Worm (Caenorhabditis elegans) whole organism, mixed stage, embryonic: Measurements from ENCODE around the gene E01G4.3.

Source experiments
- M03D4.4 ChIP-seq: sonication (generic microtip); optimal IDR thresholded peaks from 2 replicates; lab custom pipeline; 2017; ENCODE audit warnings: mild to moderate bottlenecking, missing genetic modification characterization, missing compliant biosample characterization
- bed-3 ChIP-seq: fragments of 200-800 bp; sonication (Bioruptor generic); optimal IDR thresholded peaks from 3 replicates; lab custom pipeline; 2018; ENCODE audit warnings: mild to moderate bottlenecking, missing genetic modification characterization, moderate library complexity, missing compliant biosample characterization
- ceh-39 ChIP-seq: fragments of 150-350 bp; optimal IDR thresholded peaks from 2 replicates; lab custom pipeline; 2014; ENCODE audit warnings: missing biosample characterization, missing genetic modification characterization
- ceh-43 ChIP-seq: fragments of 200-800 bp; sonication (Bioruptor generic); optimal IDR thresholded peaks from 2 replicates; lab custom pipeline; 2018; ENCODE audit warnings: mild to moderate bottlenecking, missing genetic modification characterization, moderate library complexity, missing compliant biosample characterization
- cnd-1 ChIP-seq: fragments of 200-800 bp; sonication (Bioruptor generic); optimal IDR thresholded peaks from 2 replicates; lab custom pipeline; 2018; ENCODE audit warnings: mild to moderate bottlenecking, missing genetic modification characterization, missing compliant biosample characterization
- drap-1 ChIP-seq: fragments of 200-800 bp; sonication (Bioruptor generic); optimal IDR thresholded peaks from 3 replicates; lab custom pipeline; 2018; ENCODE audit warnings: mild to moderate bottlenecking, missing genetic modification characterization, missing compliant biosample characterization
- elt-1 ChIP-seq: sonication (generic microtip); optimal IDR thresholded peaks from 2 replicates; lab custom pipeline; 2017; ENCODE audit warnings: missing genetic modification characterization, mild to moderate bottlenecking, missing compliant biosample characterization, antibody characterized with exemption, moderate library complexity, borderline replicate concordance; ENCODE audit not compliant: insufficient read depth
- elt-3 ChIP-seq: fragments of 150-350 bp; optimal IDR thresholded peaks from 2 replicates; lab custom pipeline; 2014; ENCODE audit warnings: missing biosample characterization, missing genetic modification characterization
- flh-1 ChIP-seq: fragments of 200-800 bp; sonication (Bioruptor generic); optimal IDR thresholded peaks from 2 replicates; lab custom pipeline; 2018; ENCODE audit warnings: mild to moderate bottlenecking, missing genetic modification characterization, moderate library complexity, missing compliant biosample characterization
- ham-2 ChIP-seq: fragments of 200-800 bp; sonication (Bioruptor generic); optimal IDR thresholded peaks from 2 replicates; lab custom pipeline; 2018; ENCODE audit warnings: mild to moderate bottlenecking, missing genetic modification characterization, missing compliant biosample characterization
- hlh-1 ChIP-seq: fragments of 150-350 bp; optimal IDR thresholded peaks from 2 replicates; lab custom pipeline; 2014; ENCODE audit warnings: missing biosample characterization, missing genetic modification reagents, missing genetic modification characterization
- lin-13 ChIP-seq: fragments of 150-350 bp; optimal IDR thresholded peaks from 2 replicates; lab custom pipeline; 2014; ENCODE audit warnings: missing biosample characterization, missing genetic modification characterization
- lin-32 ChIP-seq: fragments of 200-800 bp; sonication (Bioruptor generic); optimal IDR thresholded peaks from 2 replicates; lab custom pipeline; 2018; ENCODE audit warnings: mild to moderate bottlenecking, missing genetic modification characterization, missing compliant biosample characterization
- lsy-2 ChIP-seq: fragments of 150-350 bp; optimal IDR thresholded peaks from 2 replicates; lab custom pipeline; 2014; ENCODE audit warnings: missing biosample characterization, missing genetic modification characterization
- mab-5 ChIP-seq: fragments of 150-350 bp; optimal IDR thresholded peaks from 2 replicates; lab custom pipeline; 2014; ENCODE audit warnings: missing biosample characterization, missing genetic modification characterization
- nhr-12 ChIP-seq: fragments of 150-350 bp; optimal IDR thresholded peaks from 2 replicates; lab custom pipeline; 2014; ENCODE audit warnings: missing biosample characterization, missing genetic modification characterization
- nhr-2 ChIP-seq: fragments of 150-350 bp; optimal IDR thresholded peaks from 2 replicates; lab custom pipeline; 2014; ENCODE audit warnings: missing biosample characterization, missing genetic modification characterization
- nhr-237 ChIP-seq: fragments of 150-350 bp; optimal IDR thresholded peaks from 2 replicates; lab custom pipeline; 2014; ENCODE audit warnings: missing biosample characterization, missing genetic modification characterization
- pha-4 ChIP-seq: fragments of 150-350 bp; optimal IDR thresholded peaks from 2 replicates; lab custom pipeline; 2018; ENCODE audit warnings: missing biosample characterization, missing genetic modification reagents, missing genetic modification characterization
- sem-2 ChIP-seq: fragments of 200-800 bp; sonication (Bioruptor generic); optimal IDR thresholded peaks from 2 replicates; lab custom pipeline; 2018; ENCODE audit warnings: mild to moderate bottlenecking, missing genetic modification characterization, missing compliant biosample characterization
- tbx-8 ChIP-seq: fragments of 200-800 bp; sonication (Bioruptor generic); optimal IDR thresholded peaks from 2 replicates; lab custom pipeline; 2018; ENCODE audit warnings: mild to moderate bottlenecking, missing genetic modification characterization, moderate library complexity, missing compliant biosample characterization
- unc-39 ChIP-seq: fragments of 150-350 bp; optimal IDR thresholded peaks from 2 replicates; lab custom pipeline; 2014; ENCODE audit warnings: missing biosample characterization, missing genetic modification characterization
- zip-8 ChIP-seq: fragments of 150-350 bp; optimal IDR thresholded peaks from 2 replicates; lab custom pipeline; 2014; ENCODE audit warnings: missing biosample characterization, missing genetic modification characterization
- ztf-11 ChIP-seq: fragments of 150-350 bp; optimal IDR thresholded peaks from 2 replicates; lab custom pipeline; 2014; ENCODE audit warnings: missing biosample characterization, missing genetic modification characterization

The E01G4.3 gene

ce11 chrII:13416552-13416951 is 52.9 kb downstream of the E01G4.3 start:
- no peak for TF ChIP-seq flh-1 (GFP tag; lab: Kevin White, UChicago)
- TF ChIP-seq nhr-237 (tag; lab: Kevin White, UChicago) = no peak
- no peak for TF ChIP-seq tbx-8
- TF ChIP-seq bed-3 (GFP tag; lab: Kevin White, UChicago) = no peak

ce11 chrII:13414554-13415057 is 54.8 kb downstream of the E01G4.3 start, which contains the start of gene Y48E1C.1:
Gene Y48E1C.1, plus strand, starts transcription at chrII:13415007.
- TF ChIP-seq ztf-11 (no peak), cnd-1 (no peak), lin-32 (no peak)

DNA sequence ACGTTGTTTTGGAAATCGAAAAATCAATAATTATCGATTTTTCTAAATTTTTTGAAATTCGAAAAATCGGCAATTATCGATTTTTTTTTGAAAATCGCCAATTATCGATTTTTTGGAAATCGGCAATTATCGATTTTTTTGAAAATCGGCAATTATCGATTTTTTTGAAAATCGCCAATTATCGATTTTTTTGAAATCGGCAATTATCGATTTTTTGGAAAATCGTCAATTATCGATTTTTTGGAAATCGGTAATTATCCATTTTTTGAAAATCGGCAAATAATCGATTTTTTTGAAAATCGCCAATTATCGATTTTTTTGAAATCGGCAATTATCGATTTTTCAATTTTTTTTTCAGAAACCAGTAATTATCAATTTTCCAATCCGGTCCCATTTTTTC is 55.3 kb downstream of the E01G4.3 start:
- TF ChIP-seq mab-5 (tag; lab: Kevin White, UChicago) = no peak
- no peak for TF ChIP-seq zip-8 (tag; lab: Kevin White, UChicago)
- TF ChIP-seq lin-32 = no peak
- no peak for TF ChIP-seq lsy-2 (tag; lab: Kevin White, UChicago)
- TF ChIP-seq ceh-39 (tag; lab: Kevin White, UChicago) = peak; percentile 14
- TF ChIP-seq nhr-2 (tag; lab: Kevin White, UChicago) = no peak
- TF ChIP-seq unc-39 (tag; lab: Kevin White, UChicago) = no peak
- TF ChIP-seq flh-1 (GFP tag; lab: Kevin White, UChicago) = no peak
- peak; percentile 90 for TF ChIP-seq ceh-43 (GFP tag; lab: Kevin White, UChicago)
- no peak for TF ChIP-seq cnd-1

DNA sequence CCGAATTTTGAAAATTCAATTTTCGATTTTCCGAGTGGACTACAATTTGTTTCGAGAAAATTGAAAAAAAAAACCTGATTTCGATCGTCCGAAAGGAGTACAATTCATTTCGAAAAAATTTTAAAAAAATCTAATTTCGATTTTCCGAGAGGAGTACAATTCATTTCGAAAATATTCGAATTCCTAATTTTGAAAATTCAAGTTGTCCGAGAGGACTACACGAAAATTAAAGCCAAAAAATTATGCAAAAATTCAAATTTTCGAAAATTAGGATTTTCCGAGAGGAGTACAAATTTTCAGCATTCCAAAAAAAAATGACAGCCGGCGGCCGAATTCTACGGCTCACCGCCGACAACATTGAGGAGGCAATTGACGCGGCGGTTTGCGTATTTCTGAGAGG is 57.1 kb downstream of the E01G4.3 start, which contains the start of gene Y48C3A.18:
Gene Y48C3A.18, plus strand, starts transcription at position 301 of the 400 bp plus-strand sequence.
- TF ChIP-seq elt-3 (tag; lab: Kevin White, UChicago) (no peak), mab-5 (tag; lab: Kevin White, UChicago) (no peak), hlh-1 (tag; lab: Kevin White, UChicago) (no peak), zip-8 (tag; lab: Kevin White, UChicago) (no peak), elt-1 (tag; lab: Kevin White, UChicago) (no peak), pha-4 (tag; lab: Kevin White, UChicago) (no peak), tbx-8 (no peak), sem-2 (no peak), nhr-2 (tag; lab: Kevin White, UChicago) (no peak), lsy-2 (tag; lab: Kevin White, UChicago) (no peak), nhr-12 (tag; lab: Kevin White, UChicago) (no peak), lin-13 (tag; lab: Kevin White, UChicago) (no peak), nhr-237 (tag; lab: Kevin White, UChicago) (no peak), M03D4.4 (no peak), ham-2 (GFP tag; lab: Kevin White, UChicago) (no peak), lin-32 (no peak), flh-1 (GFP tag; lab: Kevin White, UChicago) (no peak), unc-39 (tag; lab: Kevin White, UChicago) (no peak), drap-1 (GFP tag; lab: Kevin White, UChicago) (no peak)
